Worm (Caenorhabditis elegans): ENCODE measurements around the gene srd-59.

Gene srd-59

DNA sequence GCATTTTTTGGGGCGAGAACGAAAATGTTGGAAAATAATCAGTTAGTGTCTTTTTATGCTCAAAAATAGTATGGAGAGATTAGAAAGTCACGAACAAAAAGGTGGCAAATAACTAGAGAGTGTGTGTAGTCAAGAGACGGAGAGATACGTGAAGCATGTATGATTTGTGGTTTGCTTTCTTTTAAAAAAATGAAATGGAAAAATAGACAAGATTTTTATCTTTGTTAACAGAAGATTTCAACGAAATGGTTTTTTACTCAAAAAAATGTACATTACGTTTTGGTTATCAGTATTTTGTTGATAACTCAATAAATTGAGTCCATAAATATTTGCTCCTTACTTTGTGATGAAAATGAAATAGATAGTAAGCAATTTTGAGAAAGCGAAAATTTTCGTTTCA is 2.7 kb downstream of the srd-59 start, which contains the start of gene dhs-7:
Gene dhs-7, minus strand, starts transcription at position 277 of the 400 bp plus-strand sequence.
- TF ChIP-seq F44E2.7 (GFP tag; IDR thresholded peaks at IDR 0.05) (no peak), dmd-6 (GFP tag; IDR thresholded peaks at IDR 0.05) (peak; percentile 36; the same call in 1 of the 2 replicates), daf-16 (GFP tag; optimal IDR thresholded peaks at IDR 0.05) (no peak), daf-16 (tag; optimal IDR thresholded peaks at IDR 0.05) (peak; percentile 70), nhr-28 (tag; optimal IDR thresholded peaks at IDR 0.05) (peak; percentile 34), sdz-12 (GFP tag; optimal IDR thresholded peaks at IDR 0.05) (no peak), dve-1 (tag; optimal IDR thresholded peaks at IDR 0.05; ENCODE audit: insufficient read depth) (peak; percentile 58), hlh-11 (tag; optimal IDR thresholded peaks at IDR 0.05) (peak; percentile 20), ces-1 (GFP tag; optimal IDR thresholded peaks at IDR 0.05) (no peak), pqm-1 (tag; optimal IDR thresholded peaks at IDR 0.05) (peak; percentile 47)

DNA sequence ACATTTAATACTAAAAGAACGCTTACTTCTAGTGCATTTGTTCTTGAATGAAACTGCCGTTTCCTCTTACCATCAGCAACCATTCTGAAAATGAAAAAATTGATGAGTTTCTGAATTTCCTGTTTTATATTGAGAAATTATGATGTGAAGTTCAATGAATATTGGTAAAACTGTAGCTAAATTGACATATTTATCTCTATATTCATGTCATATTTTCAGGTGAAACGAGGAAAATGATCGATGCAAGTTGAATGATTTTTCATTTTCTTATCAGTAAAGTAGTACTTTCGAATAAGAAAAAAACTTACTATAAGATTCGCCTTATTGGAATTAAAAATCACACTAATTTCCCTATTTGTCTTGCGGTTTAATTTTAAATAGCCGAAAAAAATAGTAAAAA is 4.7 kb downstream of the srd-59 start, which contains the start of gene E04F6.15:
Gene E04F6.15, minus strand, starts transcription at position 101 of the 400 bp plus-strand sequence.
- TF ChIP-seq T20F7.1 (GFP tag; optimal IDR thresholded peaks at IDR 0.05) = peak; percentile 10
- peak; percentile 31 for TF ChIP-seq dve-1 (tag; optimal IDR thresholded peaks at IDR 0.05; ENCODE audit: insufficient read depth)
- TF ChIP-seq R02D3.7 (tag; optimal IDR thresholded peaks at IDR 0.05) = no peak
- peak; percentile 47; the same call in 1 of the 2 replicates for TF ChIP-seq dmd-6 (GFP tag; IDR thresholded peaks at IDR 0.05)
- TF ChIP-seq snpc-4 (tag; optimal IDR thresholded peaks at IDR 0.05) = no peak
- no peak for TF ChIP-seq daf-16 (GFP tag; optimal IDR thresholded peaks at IDR 0.05)
- TF ChIP-seq daf-16 (tag; optimal IDR thresholded peaks at IDR 0.05) = no peak
- no peak for TF ChIP-seq hlh-11 (tag; optimal IDR thresholded peaks at IDR 0.05)

DNA sequence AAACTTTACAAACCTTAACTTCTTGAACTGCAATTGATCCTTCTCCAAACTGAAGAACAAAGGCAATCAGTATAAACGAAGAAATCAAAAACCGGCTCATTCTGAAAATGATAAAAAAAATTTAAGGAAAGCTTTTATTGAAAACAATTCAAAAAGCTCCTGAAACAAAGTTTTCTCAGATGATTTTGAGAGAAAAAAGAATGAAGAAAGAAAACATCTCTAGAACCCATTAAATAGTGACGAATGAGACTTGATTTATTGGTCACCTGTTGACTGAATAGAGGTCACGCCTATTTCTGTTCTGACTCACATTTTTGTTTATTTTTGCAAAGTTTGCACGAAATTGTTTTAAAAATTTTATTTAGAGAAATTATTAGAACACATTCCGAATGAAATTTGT is 5.8 kb downstream of the srd-59 start, which contains the start of gene E04F6.8:
Gene E04F6.8, minus strand, starts transcription at position 101 of the 400 bp plus-strand sequence.
- TF ChIP-seq F26F4.8 (GFP tag; conservative IDR thresholded peaks at IDR 0.05) = no peak
- no peak for TF ChIP-seq dmd-9 (GFP tag; IDR thresholded peaks at IDR 0.05)
- TF ChIP-seq hlh-30 (tag; optimal IDR thresholded peaks at IDR 0.05; ENCODE audit: insufficient read depth) = peak; percentile 38
- TF ChIP-seq daf-8 (GFP tag; IDR thresholded peaks at IDR 0.05) = no peak
- peak in 1 of 2 experiments; percentile 75 for TF ChIP-seq daf-16 (GFP tag; optimal IDR thresholded peaks at IDR 0.05)
- TF ChIP-seq daf-16 (tag; optimal IDR thresholded peaks at IDR 0.05) = no peak
- TF ChIP-seq nhr-11 (tag; optimal IDR thresholded peaks at IDR 0.05) = peak; percentile 8
- TF ChIP-seq aly-2 (tag; optimal IDR thresholded peaks at IDR 0.05) = no peak

DNA sequence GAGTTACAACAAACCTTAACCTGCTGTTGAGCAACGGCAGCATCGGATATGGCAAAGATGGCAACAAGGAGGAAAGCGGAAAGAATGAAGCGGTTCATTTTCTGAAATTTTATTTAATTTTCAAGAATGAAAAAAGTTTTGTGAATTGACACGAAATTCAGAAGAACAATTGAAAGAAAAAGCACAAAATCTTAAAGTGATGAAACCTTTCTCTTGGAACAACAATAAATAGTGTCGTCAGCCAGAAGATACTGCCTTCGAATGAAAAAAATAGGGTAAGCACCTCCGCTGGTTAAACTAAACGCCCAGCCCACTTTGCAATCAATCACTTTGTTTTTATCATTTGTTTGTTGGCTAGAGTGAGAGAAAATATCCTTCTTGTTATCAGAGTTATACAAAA is 6.6 kb downstream of the srd-59 start, which contains the start of gene E04F6.9:
Gene E04F6.9, minus strand, starts transcription at position 101 of the 400 bp plus-strand sequence.
- TF ChIP-seq daf-16 (GFP tag; optimal IDR thresholded peaks at IDR 0.05) (peak in 1 of 2 experiments; percentile 36), daf-16 (tag; optimal IDR thresholded peaks at IDR 0.05) (no peak), tag-97 (GFP tag; IDR thresholded peaks at IDR 0.05) (no peak), lin-15B (tag; optimal IDR thresholded peaks at IDR 0.05) (no peak), ZK337.2 (GFP tag; IDR thresholded peaks at IDR 0.05) (no peak)

DNA sequence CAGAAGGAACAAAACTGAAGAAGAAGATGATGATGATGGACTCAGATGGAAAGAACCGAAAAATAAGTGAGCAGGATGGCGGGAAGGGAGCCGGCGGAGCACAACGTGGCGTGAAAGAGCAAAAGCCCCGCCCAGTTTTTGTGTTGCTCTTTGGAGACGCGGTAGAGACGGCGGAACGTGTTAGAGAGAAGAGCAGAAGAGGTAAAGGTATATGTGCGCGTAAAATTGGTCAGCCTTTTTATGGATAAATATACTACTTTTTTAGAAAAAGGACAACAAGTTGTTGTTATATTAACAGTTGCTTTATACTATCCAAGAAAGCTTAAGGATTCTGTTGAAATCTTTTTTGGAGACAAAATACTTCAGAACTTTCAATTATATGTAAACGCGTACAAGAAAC is 11.6 kb downstream of the srd-59 start, which contains the start of gene E04F6.10:
Gene E04F6.10, minus strand, starts transcription at position 101 of the 400 bp plus-strand sequence.
- TF ChIP-seq duxl-1 (tag; optimal IDR thresholded peaks at IDR 0.05; ENCODE audit: poor library complexity) (no peak), unc-62 (GFP tag; optimal IDR thresholded peaks at IDR 0.05 in 1 of 2) (peak in 1 of 2 experiments; percentile 57), unc-62 (tag; optimal IDR thresholded peaks at IDR 0.05) (no peak), aha-1 (tag) (peak; percentile 66)

DNA sequence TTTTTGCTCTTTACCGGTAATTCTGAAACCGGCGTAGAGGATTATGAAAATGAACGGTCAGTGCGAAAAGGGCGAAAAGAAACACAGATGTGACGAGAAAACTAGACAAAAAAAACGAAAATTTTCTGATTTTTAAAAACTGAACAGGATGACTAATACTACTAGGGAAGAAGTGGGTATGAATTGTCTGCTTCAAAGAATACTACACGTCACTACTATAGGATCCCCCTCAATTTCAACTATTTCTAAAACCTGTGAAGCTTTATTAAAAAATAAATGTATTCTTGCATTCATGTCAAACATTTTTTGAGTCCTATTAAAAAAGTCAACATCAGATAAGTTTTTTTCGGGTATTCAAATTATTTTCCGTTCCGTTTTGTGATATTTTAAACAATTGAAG is 18.6 kb downstream of the srd-59 start:
- TF ChIP-seq daf-12 (tag; optimal IDR thresholded peaks at IDR 0.05) (no peak), fos-1 (tag; optimal IDR thresholded peaks at IDR 0.05) (no peak), aha-1 (tag) (peak; percentile 55), unc-62 (GFP tag; optimal IDR thresholded peaks at IDR 0.05 in 1 of 2) (peak in 1 of 2 experiments; percentile 56), unc-62 (tag; optimal IDR thresholded peaks at IDR 0.05) (no peak), zfp-3 (GFP tag; conservative IDR thresholded peaks at IDR 0.05) (no peak), mdl-1 (tag; optimal IDR thresholded peaks at IDR 0.05) (no peak)
